Fruit fly (Drosophila melanogaster): ENCODE data around the gene Bsg.

DNA sequence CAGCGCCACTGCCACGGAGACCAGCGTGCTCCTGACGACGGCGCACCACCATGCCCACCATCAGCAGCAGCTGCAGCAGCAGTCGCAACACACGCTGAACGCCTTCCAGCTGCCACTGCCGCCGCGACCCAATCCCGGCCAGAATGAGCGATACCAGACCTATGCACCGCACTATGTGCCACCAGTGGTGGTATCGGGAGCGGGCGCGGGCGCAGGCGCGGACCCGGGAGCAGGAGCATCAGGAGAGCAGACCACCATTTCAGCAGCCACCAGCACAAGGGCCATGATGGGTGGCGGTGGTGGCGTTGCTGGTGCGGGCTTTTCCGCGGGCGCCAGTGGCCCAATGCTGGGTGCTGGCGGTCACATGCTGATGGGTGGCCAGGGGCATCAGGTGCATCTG is 19.9 kb downstream of the Bsg start:
- TF ChIP-seq ttk (optimal IDR thresholded peaks at IDR 0.05), result no peak
- no peak for TF ChIP-seq psq (optimal IDR thresholded peaks at IDR 0.05)
- no peak for TF ChIP-seq h (optimal IDR thresholded peaks at IDR 0.05)
- TF ChIP-seq insv (optimal IDR thresholded peaks at IDR 0.05), result no peak
- TF ChIP-seq Sin3A (optimal IDR thresholded peaks at IDR 0.05), result no peak
- TF ChIP-seq Myc (optimal IDR thresholded peaks at IDR 0.05), result no peak
